Worm (Caenorhabditis elegans): ENCODE results near the gene srr-10.

ce11 chrV:7726927-7727326 is 8.5 kb upstream of the srr-10 start:
- TF ChIP-seq nhr-28 (tag; optimal IDR thresholded peaks at IDR 0.05) (no peak), nhr-76 (tag; optimal IDR thresholded peaks at IDR 0.05) (no peak), snpc-4 (tag; optimal IDR thresholded peaks at IDR 0.05) (no peak), blmp-1 (tag; optimal IDR thresholded peaks at IDR 0.05) (no peak), elt-3 (tag; optimal IDR thresholded peaks at IDR 0.05) (no peak)

Measured in whole organism, mixed stage, embryonic.